Fruit fly (Drosophila melanogaster) whole organism, pupa: Measurements from ENCODE around the gene dmrt99B.

Source experiments
- EcR ChIP-seq: fragments of 200-800 bp; sonication (Bioruptor generic); optimal IDR thresholded peaks from 3 replicates; lab custom pipeline; 2019; ENCODE audit warnings: missing biosample characterization, missing genetic modification characterization, mild to moderate bottlenecking, moderate library complexity, missing genetic modification reagents
- Ets98B ChIP-seq: fragments of 200-800 bp; sonication (Bioruptor generic); IDR thresholded peaks from 2 replicates; pipeline ENCODE4 v1.3.6; 2022; ENCODE audit warnings: missing biosample characterization, missing genetic modification characterization

DNA sequence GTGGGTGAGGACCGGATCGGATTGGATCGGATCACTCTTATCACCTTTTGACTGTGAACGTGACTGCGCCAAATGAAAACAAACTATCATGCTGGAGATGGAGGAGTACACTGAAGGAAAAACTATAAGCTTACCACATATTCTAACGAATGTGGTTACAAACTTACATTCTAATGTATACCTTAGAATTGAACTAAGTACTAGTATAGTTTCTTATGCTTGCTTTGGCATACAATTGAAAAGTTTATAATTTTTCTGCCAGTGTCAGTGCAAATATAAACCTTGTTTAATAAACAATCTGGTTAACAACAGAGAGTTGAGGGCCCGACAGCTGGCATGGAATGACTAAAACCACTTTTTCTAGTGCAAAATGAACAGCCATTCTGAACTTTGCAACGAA is 25.1 kb downstream of the dmrt99B start:
- TF ChIP-seq Ets98B (peak; percentile 54), EcR (no peak)
